Worm (Caenorhabditis elegans) whole organism, L4 larva: ENCODE data around the gene Y64G10A.2.

Experiments
- F26F4.8 ChIP-seq: fragments of 200-800 bp; sonication (Bioruptor generic); conservative IDR thresholded peaks from 2 replicates; pipeline ENCODE4 v1.3.6; 2022; ENCODE audit warnings: missing genetic modification characterization, missing compliant biosample characterization
- F37D6.2 ChIP-seq: sonication (generic microtip); optimal IDR thresholded peaks from 2 replicates; lab custom pipeline; 2016; ENCODE audit warnings: mild to moderate bottlenecking, missing genetic modification characterization, missing compliant biosample characterization
- R02D3.7 ChIP-seq: fragments of 150-350 bp; sonication (generic microtip); optimal IDR thresholded peaks from 3 replicates; lab custom pipeline; 2014; ENCODE audit warnings: missing biosample characterization, missing genetic modification characterization
- T20F7.1 ChIP-seq: fragments of 200-800 bp; sonication (Bioruptor generic); optimal IDR thresholded peaks from 2 replicates; lab custom pipeline; 2018; ENCODE audit warnings: mild to moderate bottlenecking, missing genetic modification characterization, missing compliant biosample characterization
- T26A8.4 ChIP-seq: fragments of 200-800 bp; sonication (Bioruptor generic); IDR thresholded peaks from 2 replicates; pipeline ENCODE4 v1.3.6; 2022; ENCODE audit warnings: missing genetic modification characterization, missing compliant biosample characterization
- Y75B8A.6 ChIP-seq: fragments of 200-800 bp; sonication (Bioruptor generic); IDR thresholded peaks from 2 replicates; pipeline ENCODE4 v1.3.6; 2022; ENCODE audit warnings: missing genetic modification reagents, missing genetic modification characterization, missing compliant biosample characterization
- ZK546.5 ChIP-seq, 2 experiments: sonication (generic microtip); optimal IDR thresholded peaks; 2 replicates each; lab custom pipeline; 2017; ENCODE audit warnings: missing biosample characterization in 2 of 2, missing genetic modification characterization in 2 of 2
- aha-1 ChIP-seq: fragments of 150-350 bp; peaks from one replicate; lab custom pipeline; 2014; ENCODE audit warnings: missing biosample characterization, missing genetic modification characterization
- ama-1 ChIP-seq: fragments of 150-350 bp; optimal IDR thresholded peaks from 2 replicates; lab custom pipeline; 2014; ENCODE audit warnings: inconsistent platforms, mixed read lengths
- attf-4 ChIP-seq: sonication (generic microtip); optimal IDR thresholded peaks from 3 replicates; lab custom pipeline; 2017; ENCODE audit warnings: missing biosample characterization, missing genetic modification characterization
- ceh-28 ChIP-seq: fragments of 150-350 bp; optimal IDR thresholded peaks from 2 replicates; lab custom pipeline; 2014; ENCODE audit warnings: missing biosample characterization, missing genetic modification reagents, missing genetic modification characterization
- ceh-82 ChIP-seq: sonication (generic microtip); optimal IDR thresholded peaks from 2 replicates; lab custom pipeline; 2017; ENCODE audit warnings: missing biosample characterization, missing genetic modification characterization
- ctbp-1 ChIP-seq: fragments of 200-800 bp; sonication (Bioruptor generic); IDR thresholded peaks from 2 replicates; pipeline ENCODE4 v1.3.6; 2022; ENCODE audit warnings: missing genetic modification reagents, missing genetic modification characterization, missing compliant biosample characterization
- daf-19 ChIP-seq: fragments of 200-800 bp; sonication (Bioruptor generic); conservative IDR thresholded peaks from 2 replicates; pipeline ENCODE4 v1.3.6; 2022; ENCODE audit warnings: missing genetic modification characterization, missing compliant biosample characterization
- daf-8 ChIP-seq: fragments of 200-800 bp; sonication (Bioruptor generic); IDR thresholded peaks from 2 replicates; pipeline ENCODE4 v1.3.6; 2022; ENCODE audit warnings: missing genetic modification characterization, missing compliant biosample characterization
- dmd-6 ChIP-seq: fragments of 200-800 bp; sonication (Bioruptor generic); IDR thresholded peaks from 2 replicates; pipeline ENCODE4 v1.3.6; 2022; ENCODE audit warnings: missing genetic modification reagents, missing genetic modification characterization, missing compliant biosample characterization
- dmd-8 ChIP-seq: fragments of 200-800 bp; sonication (Bioruptor generic); IDR thresholded peaks from 2 replicates; pipeline ENCODE4 v1.3.6; 2022; ENCODE audit warnings: missing genetic modification characterization, missing compliant biosample characterization
- dmd-9 ChIP-seq: fragments of 200-800 bp; sonication (Bioruptor generic); IDR thresholded peaks from 2 replicates; pipeline ENCODE4 v1.3.6; 2022; ENCODE audit warnings: missing genetic modification reagents, missing genetic modification characterization, missing compliant biosample characterization
- dpl-1 ChIP-seq: fragments of 150-350 bp; optimal IDR thresholded peaks from 2 replicates; lab custom pipeline; 2014; ENCODE audit warnings: missing biosample characterization, missing genetic modification reagents, missing genetic modification characterization
- dve-1 ChIP-seq: sonication (generic microtip); optimal IDR thresholded peaks from 2 replicates; lab custom pipeline; 2017; ENCODE audit warnings: antibody characterized with exemption, mild to moderate bottlenecking, missing genetic modification characterization, missing compliant biosample characterization; ENCODE audit not compliant: insufficient read depth
- egl-43 ChIP-seq: fragments of 200-800 bp; sonication (Bioruptor generic); IDR thresholded peaks from 2 replicates; pipeline ENCODE4 v1.3.6; 2022; ENCODE audit warnings: missing genetic modification reagents, missing genetic modification characterization, missing compliant biosample characterization
- fos-1 ChIP-seq: fragments of 150-350 bp; optimal IDR thresholded peaks from 2 replicates; lab custom pipeline; 2014; ENCODE audit warnings: missing biosample characterization, missing genetic modification characterization
- hif-1 ChIP-seq, 2 experiments: sonication (generic microtip); optimal IDR thresholded peaks; 2 replicates each; lab custom pipeline; 2016 to 2017; ENCODE audit warnings: missing compliant biosample characterization in 2 of 2, missing genetic modification characterization in 2 of 2, missing genetic modification reagents in 2 of 2, missing genotype in 2 of 2, mild to moderate bottlenecking in 1 of 2
- hlh-30 ChIP-seq: sonication (generic microtip); optimal IDR thresholded peaks from 2 replicates; lab custom pipeline; 2017; ENCODE audit warnings: antibody characterized with exemption, mild to moderate bottlenecking, missing genetic modification characterization, missing compliant biosample characterization; ENCODE audit not compliant: insufficient read depth
- hmg-1.1 ChIP-seq: fragments of 200-800 bp; sonication (Bioruptor generic); IDR thresholded peaks from 2 replicates; pipeline ENCODE4 v1.3.6; 2022; ENCODE audit warnings: missing genetic modification reagents, missing genetic modification characterization, missing compliant biosample characterization
- lim-7 ChIP-seq: fragments of 200-800 bp; sonication (Bioruptor generic); IDR thresholded peaks from 2 replicates; pipeline ENCODE4 v1.3.6; 2022; ENCODE audit warnings: missing genetic modification characterization, missing compliant biosample characterization
- lin-13 ChIP-seq: fragments of 150-350 bp; optimal IDR thresholded peaks from 2 replicates; lab custom pipeline; 2014; ENCODE audit warnings: missing biosample characterization, missing genetic modification reagents, missing genetic modification characterization
- lin-29 ChIP-seq: fragments of 200-800 bp; sonication (Bioruptor generic); IDR thresholded peaks from 2 replicates; pipeline ENCODE4 v1.3.6; 2022; ENCODE audit warnings: missing genetic modification reagents, missing genetic modification characterization, missing compliant biosample characterization
- lin-38 ChIP-seq: fragments of 200-800 bp; sonication (Bioruptor generic); IDR thresholded peaks from 2 replicates; pipeline ENCODE4 v1.3.6; 2022; ENCODE audit warnings: missing genetic modification reagents, missing genetic modification characterization, missing compliant biosample characterization
- lir-3 ChIP-seq: sonication (generic microtip); optimal IDR thresholded peaks from 2 replicates; lab custom pipeline; 2016; ENCODE audit warnings: mild to moderate bottlenecking, missing genetic modification characterization, missing compliant biosample characterization
- lsy-2 ChIP-seq, 2 experiments: fragments of 150-350 bp in 1 of 2; sonication (generic microtip) in 1 of 2; optimal IDR thresholded peaks; 2 replicates each; lab custom pipeline; 2014 to 2017; ENCODE audit warnings: missing biosample characterization in 2 of 2, missing genetic modification characterization in 2 of 2
- madf-5 ChIP-seq, 2 experiments: fragments of 200-800 bp; sonication (Bioruptor generic); IDR thresholded peaks; 2 replicates each; pipeline ENCODE4 v1.3.6; 2022; ENCODE audit warnings: missing compliant biosample characterization in 2 of 2, missing genetic modification characterization in 2 of 2
- mdl-1 ChIP-seq, 2 experiments: fragments of 150-350 bp in 1 of 2; sonication (generic microtip) in 1 of 2; optimal IDR thresholded peaks; 2 replicates each; lab custom pipeline; 2014 to 2017; ENCODE audit warnings: missing biosample characterization in 2 of 2, missing genetic modification characterization in 2 of 2
- mep-1 ChIP-seq: fragments of 150-350 bp; sonication (generic microtip); optimal IDR thresholded peaks from 3 replicates; lab custom pipeline; 2014; ENCODE audit warnings: missing biosample characterization, missing genetic modification characterization
- nhr-11 ChIP-seq: fragments of 150-350 bp; optimal IDR thresholded peaks from 2 replicates; lab custom pipeline; 2014; ENCODE audit warnings: missing biosample characterization, missing genetic modification characterization
- nhr-111 ChIP-seq: fragments of 200-800 bp; sonication (Bioruptor generic); optimal IDR thresholded peaks from 2 replicates; lab custom pipeline; 2018; ENCODE audit warnings: mild to moderate bottlenecking, missing genetic modification characterization, missing compliant biosample characterization
- nhr-237 ChIP-seq: sonication (generic microtip); optimal IDR thresholded peaks from 2 replicates; lab custom pipeline; 2017; ENCODE audit warnings: missing biosample characterization, missing genetic modification characterization
- nhr-42 ChIP-seq: fragments of 200-800 bp; sonication (Bioruptor generic); IDR thresholded peaks from 2 replicates; pipeline ENCODE4 v1.3.6; 2022; ENCODE audit warnings: missing genetic modification characterization, missing compliant biosample characterization
- nhr-48 ChIP-seq: sonication (generic microtip); optimal IDR thresholded peaks from 2 replicates; lab custom pipeline; 2016; ENCODE audit warnings: mild to moderate bottlenecking, missing genetic modification characterization, missing compliant biosample characterization
- nhr-6 ChIP-seq: fragments of 150-350 bp; optimal IDR thresholded peaks from 2 replicates; lab custom pipeline; 2014; ENCODE audit warnings: missing biosample characterization, missing genetic modification characterization
- nhr-76 ChIP-seq: fragments of 150-350 bp; optimal IDR thresholded peaks from 2 replicates; lab custom pipeline; 2014; ENCODE audit warnings: missing biosample characterization, missing genetic modification characterization
- pha-4 ChIP-seq, 2 experiments: fragments of 150-350 bp in 1 of 2; fragments of 200-800 bp in 1 of 2; sonication (Bioruptor generic) in 1 of 2; IDR thresholded peaks in 1 of 2; optimal IDR thresholded peaks in 1 of 2; 2 replicates each; pipeline versions ENCODE4 v1.3.6 to Lab custom; 2014 to 2022; ENCODE audit warnings: missing genetic modification characterization in 2 of 2, missing genetic modification reagents in 2 of 2, missing biosample characterization in 1 of 2, missing compliant biosample characterization in 1 of 2
- php-3 ChIP-seq: fragments of 200-800 bp; sonication (Bioruptor generic); IDR thresholded peaks from 2 replicates; pipeline ENCODE4 v1.3.6; 2022; ENCODE audit warnings: missing genetic modification reagents, missing genetic modification characterization, missing compliant biosample characterization
- pqm-1 ChIP-seq: sonication (generic microtip); optimal IDR thresholded peaks from 2 replicates; lab custom pipeline; 2017; ENCODE audit warnings: missing biosample characterization, missing genetic modification characterization
- rbr-2 ChIP-seq: sonication (generic microtip); optimal IDR thresholded peaks from 2 replicates; lab custom pipeline; 2016; ENCODE audit warnings: missing genotype, missing genetic modification characterization, missing compliant biosample characterization
- spr-1 ChIP-seq: sonication (generic microtip); optimal IDR thresholded peaks from 2 replicates; lab custom pipeline; 2016; ENCODE audit warnings: mild to moderate bottlenecking, missing genetic modification characterization, missing compliant biosample characterization
- spr-3 ChIP-seq: fragments of 200-800 bp; sonication (Bioruptor generic); optimal IDR thresholded peaks from 2 replicates; lab custom pipeline; 2018; ENCODE audit warnings: mild to moderate bottlenecking, missing genetic modification characterization, missing compliant biosample characterization
- tag-97 ChIP-seq: fragments of 200-800 bp; sonication (Bioruptor generic); IDR thresholded peaks from 2 replicates; pipeline ENCODE4 v1.3.6; 2022; ENCODE audit warnings: missing genetic modification characterization, missing compliant biosample characterization
- unc-39 ChIP-seq: sonication (generic microtip); optimal IDR thresholded peaks from 2 replicates; lab custom pipeline; 2017; ENCODE audit warnings: missing biosample characterization, missing genetic modification characterization
- unc-62 ChIP-seq, 3 experiments: fragments of 150-350 bp in 1 of 3; sonication (generic microtip); optimal IDR thresholded peaks in 2 of 3; peaks in 1 of 3; 1 replicate in 1 of 3; 2 replicates in 2 of 3; lab custom pipeline; 2014 to 2017; ENCODE audit warnings: missing biosample characterization in 3 of 3, missing genetic modification characterization in 3 of 3, missing genetic modification reagents in 3 of 3, missing genotype in 1 of 3
- zip-11 ChIP-seq: fragments of 200-800 bp; sonication (Bioruptor generic); IDR thresholded peaks from 2 replicates; pipeline ENCODE4 v1.3.6; 2022; ENCODE audit warnings: missing genetic modification characterization, missing compliant biosample characterization

Gene Y64G10A.2

DNA sequence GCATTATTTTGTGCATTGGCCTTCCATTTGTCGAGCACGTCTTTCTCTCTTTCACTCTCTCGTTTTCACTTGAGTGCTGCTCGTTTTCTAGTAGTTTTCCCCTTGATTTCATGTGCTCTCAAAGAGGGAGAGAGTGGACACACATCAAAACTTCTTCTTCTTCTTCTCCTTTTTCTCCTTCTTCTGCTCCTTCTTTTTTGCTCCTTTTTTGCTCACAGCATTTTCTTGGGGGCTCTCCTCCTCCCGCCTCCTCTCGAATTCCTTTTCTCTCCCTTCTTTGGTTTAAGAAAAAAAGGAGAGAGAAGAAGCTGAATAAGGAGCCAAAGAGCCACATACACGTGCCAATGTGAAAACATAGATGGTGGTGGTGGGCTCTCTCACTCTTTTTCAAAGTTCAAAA lies 28.3 kb upstream of the Y64G10A.2 start:
- no peak for TF ChIP-seq ZK546.5 (tag; optimal IDR thresholded peaks at IDR 0.05; lab: Kevin White, UChicago)
- no peak for TF ChIP-seq spr-1 (tag; lab: Kevin White, UChicago)
- no peak for TF ChIP-seq egl-43
- no peak for TF ChIP-seq daf-8 (GFP tag; lab: Robert Waterston, UW)
- no peak for TF ChIP-seq fos-1 (tag; lab: Kevin White, UChicago)
- TF ChIP-seq ama-1 (lab: Kevin White, UChicago), result no peak
- peak; percentile 9 for TF ChIP-seq F37D6.2
- TF ChIP-seq hmg-1.1 (GFP tag; lab: Robert Waterston, UW), result peak; percentile 44; the same call in 1 of the 2 replicates
- TF ChIP-seq ctbp-1 (GFP tag; lab: Robert Waterston, UW), result 0 out of 2 replicates have a peak, but pooled peaks have one; percentile 61
- no peak for TF ChIP-seq zip-11
- no peak for TF ChIP-seq unc-39 (tag; lab: Kevin White, UChicago)
- peak; percentile 7 for TF ChIP-seq nhr-11 (tag; lab: Kevin White, UChicago)
- no peak for TF ChIP-seq dmd-6 (GFP tag; lab: Robert Waterston, UW)
- TF ChIP-seq rbr-2 (tag; lab: Kevin White, UChicago), result peak; percentile 48
- TF ChIP-seq spr-3 (GFP tag; lab: Kevin White, UChicago), result no peak
- TF ChIP-seq hif-1 (tag; optimal IDR thresholded peaks at IDR 0.05; lab: Kevin White, UChicago), result peak in 1 of 2 experiments; percentile 33
- peak; percentile 2 to 42 for TF ChIP-seq lsy-2 (tag; optimal IDR thresholded peaks at IDR 0.05; lab: Kevin White, UChicago)
- TF ChIP-seq aha-1 (tag; lab: Kevin White, UChicago), result peak; percentile 96
- TF ChIP-seq pha-4 (GFP tag; IDR thresholded peaks at IDR 0.05; lab: Robert Waterston, UW), result peak; percentile 18; the same call in 1 of the 2 replicates
- TF ChIP-seq pha-4 (tag; optimal IDR thresholded peaks at IDR 0.05; lab: Kevin White, UChicago), result no peak
- no peak for TF ChIP-seq R02D3.7 (tag; lab: Kevin White, UChicago)
- no peak for TF ChIP-seq Y75B8A.6 (GFP tag; lab: Robert Waterston, UW)
- TF ChIP-seq dve-1 (tag; lab: Kevin White, UChicago), result no peak
- TF ChIP-seq T20F7.1, result no peak
- no peak for TF ChIP-seq php-3 (GFP tag; lab: Robert Waterston, UW)
- no peak for TF ChIP-seq nhr-237
- TF ChIP-seq F26F4.8 (GFP tag; lab: Robert Waterston, UW), result no peak
- TF ChIP-seq lim-7 (GFP tag; lab: Robert Waterston, UW), result no peak
- TF ChIP-seq pqm-1 (tag; lab: Kevin White, UChicago), result no peak
- no peak for TF ChIP-seq dmd-9 (GFP tag; lab: Robert Waterston, UW)
- no peak for TF ChIP-seq nhr-76 (tag; lab: Kevin White, UChicago)
- peak; percentile 54 for TF ChIP-seq mep-1
- TF ChIP-seq nhr-6 (tag; lab: Kevin White, UChicago), result no peak
- TF ChIP-seq lin-13 (GFP tag; lab: Kevin White, UChicago), result no peak
- peak in 1 of 2 experiments; percentile 52 for TF ChIP-seq unc-62 (GFP tag; optimal IDR thresholded peaks at IDR 0.05 in 1 of 2; lab: Kevin White, UChicago)
- TF ChIP-seq unc-62 (tag; optimal IDR thresholded peaks at IDR 0.05; lab: Kevin White, UChicago), result no peak
- no peak for TF ChIP-seq dpl-1 (GFP tag; lab: Kevin White, UChicago)
- TF ChIP-seq ceh-82 (tag; lab: Kevin White, UChicago), result no peak
- no peak for TF ChIP-seq nhr-48 (tag; lab: Kevin White, UChicago)
- no peak for TF ChIP-seq lin-38 (GFP tag; lab: Robert Waterston, UW)
- peak; percentile 24 for TF ChIP-seq hlh-30 (tag; lab: Kevin White, UChicago)
- TF ChIP-seq mdl-1 (tag; optimal IDR thresholded peaks at IDR 0.05; lab: Kevin White, UChicago), result peak; percentile 49 to 92
- TF ChIP-seq daf-19 (GFP tag; lab: Robert Waterston, UW), result no peak
- TF ChIP-seq lin-29 (GFP tag; lab: Robert Waterston, UW), result no peak
- TF ChIP-seq nhr-111 (GFP tag; lab: Kevin White, UChicago), result no peak
- no peak for TF ChIP-seq T26A8.4 (GFP tag; lab: Robert Waterston, UW)
- no peak for TF ChIP-seq tag-97 (GFP tag; lab: Robert Waterston, UW)
- TF ChIP-seq madf-5 (GFP tag; IDR thresholded peaks at IDR 0.05; lab: Robert Waterston, UW), result no peak
- no peak for TF ChIP-seq ceh-28
- no peak for TF ChIP-seq attf-4
- no peak for TF ChIP-seq dmd-8 (GFP tag; lab: Robert Waterston, UW)
- TF ChIP-seq lir-3 (tag; lab: Kevin White, UChicago), result no peak
- no peak for TF ChIP-seq nhr-42 (GFP tag; lab: Robert Waterston, UW)
